Fruit fly (Drosophila melanogaster) whole organism, prepupa: Measurements from ENCODE around the gene Chrac-14.

Experiments used
- Blimp-1 ChIP-seq: fragments of 200-800 bp; sonication (Bioruptor generic); optimal IDR thresholded peaks from 3 replicates; lab custom pipeline; 2017; ENCODE audit warnings: missing biosample characterization, missing genetic modification characterization, mild to moderate bottlenecking, moderate library complexity, missing genetic modification reagents
- CG10631 ChIP-seq: fragments of 200-800 bp; sonication (Bioruptor generic); optimal IDR thresholded peaks from 2 replicates; lab custom pipeline; 2016; ENCODE audit warnings: missing biosample characterization, missing genetic modification characterization
- CG10669 ChIP-seq: fragments of 200-800 bp; sonication (Bioruptor generic); optimal IDR thresholded peaks from 3 replicates; lab custom pipeline; 2018; ENCODE audit warnings: missing biosample characterization, mild to moderate bottlenecking, missing genetic modification characterization, moderate library complexity
- CG11294 ChIP-seq: fragments of 200-800 bp; sonication (Bioruptor generic); IDR thresholded peaks from 2 replicates; pipeline ENCODE4 v1.3.6; 2022; ENCODE audit warnings: missing biosample characterization, missing genetic modification characterization
- CG11762 ChIP-seq: fragments of 200-800 bp; sonication (Bioruptor generic); optimal IDR thresholded peaks from 3 replicates; lab custom pipeline; 2016; ENCODE audit warnings: missing biosample characterization, missing genetic modification characterization; ENCODE audit not compliant: insufficient read depth
- CG11902 ChIP-seq: fragments of 200-800 bp; sonication (Bioruptor generic); optimal IDR thresholded peaks from 3 replicates; lab custom pipeline; 2016; ENCODE audit warnings: missing biosample characterization, missing genetic modification characterization
- CG15336 ChIP-seq: fragments of 200-800 bp; sonication (Bioruptor generic); IDR thresholded peaks from 2 replicates; pipeline ENCODE4 v1.3.6; 2022; ENCODE audit warnings: missing biosample characterization, missing genetic modification characterization
- CG1621 ChIP-seq: fragments of 200-800 bp; sonication (Bioruptor generic); optimal IDR thresholded peaks from 3 replicates; lab custom pipeline; 2018; ENCODE audit warnings: missing biosample characterization, mild to moderate bottlenecking, missing genetic modification characterization
- CG16779 ChIP-seq: fragments of 200-800 bp; sonication (Bioruptor generic); optimal IDR thresholded peaks from 3 replicates; lab custom pipeline; 2017; ENCODE audit warnings: missing biosample characterization, mild to moderate bottlenecking, missing genetic modification characterization
- CG31627 ChIP-seq: fragments of 200-800 bp; sonication (Bioruptor generic); optimal IDR thresholded peaks from 3 replicates; lab custom pipeline; 2016; ENCODE audit warnings: missing biosample characterization, missing genetic modification characterization
- CG32006 ChIP-seq: fragments of 200-800 bp; sonication (Bioruptor generic); optimal IDR thresholded peaks from 3 replicates; lab custom pipeline; 2017; ENCODE audit warnings: missing biosample characterization, mild to moderate bottlenecking, missing genetic modification characterization
- CG34406 ChIP-seq: fragments of 200-800 bp; sonication (Bioruptor generic); optimal IDR thresholded peaks from 3 replicates; lab custom pipeline; 2016; ENCODE audit warnings: missing biosample characterization, missing genetic modification characterization
- CG4318 ChIP-seq: fragments of 200-800 bp; sonication (Bioruptor generic); optimal IDR thresholded peaks from 3 replicates; lab custom pipeline; 2017; ENCODE audit warnings: missing biosample characterization, mild to moderate bottlenecking, missing genetic modification characterization
- CG6163 ChIP-seq: fragments of 200-800 bp; sonication (Bioruptor generic); IDR thresholded peaks from 3 replicates; pipeline ENCODE4 v1.3.6; 2022; ENCODE audit warnings: missing biosample characterization, missing genetic modification characterization
- CG6792 ChIP-seq: fragments of 200-800 bp; sonication (Bioruptor generic); optimal IDR thresholded peaks from 3 replicates; lab custom pipeline; 2016; ENCODE audit warnings: missing biosample characterization, missing genetic modification characterization
- CG6808 ChIP-seq: fragments of 200-800 bp; sonication (Bioruptor generic); optimal IDR thresholded peaks from 3 replicates; lab custom pipeline; 2017; ENCODE audit warnings: missing biosample characterization, missing genetic modification characterization, mild to moderate bottlenecking, moderate library complexity, missing genetic modification reagents
- CG6854 ChIP-seq: fragments of 200-800 bp; sonication (Bioruptor generic); optimal IDR thresholded peaks from 2 replicates; lab custom pipeline; 2017; ENCODE audit warnings: missing biosample characterization, mild to moderate bottlenecking, missing genetic modification characterization
- CG7368 ChIP-seq: fragments of 200-800 bp; sonication (Bioruptor generic); optimal IDR thresholded peaks from 3 replicates; lab custom pipeline; 2016; ENCODE audit warnings: missing biosample characterization, missing genetic modification characterization
- CG8119 ChIP-seq: fragments of 200-800 bp; sonication (Bioruptor generic); IDR thresholded peaks from 3 replicates; pipeline ENCODE4 v1.3.6; 2022; ENCODE audit warnings: missing biosample characterization, missing genetic modification characterization
- CG8319 ChIP-seq: fragments of 200-800 bp; sonication (Bioruptor generic); optimal IDR thresholded peaks from 3 replicates; lab custom pipeline; 2016; ENCODE audit warnings: missing biosample characterization, missing genetic modification characterization
- CG8632 ChIP-seq: fragments of 200-800 bp; sonication (Bioruptor generic); optimal IDR thresholded peaks from 3 replicates; lab custom pipeline; 2016; ENCODE audit warnings: missing biosample characterization, missing genetic modification characterization
- CG9139 ChIP-seq: fragments of 200-800 bp; sonication (Bioruptor generic); optimal IDR thresholded peaks from 3 replicates; lab custom pipeline; 2017; ENCODE audit warnings: missing biosample characterization, mild to moderate bottlenecking, missing genetic modification characterization
- Eip78C ChIP-seq: fragments of 200-800 bp; sonication (Bioruptor generic); peaks from one replicate; lab custom pipeline; 2016; ENCODE audit warnings: missing biosample characterization, missing genetic modification characterization
- Eip93F ChIP-seq: fragments of 200-800 bp; sonication (Bioruptor generic); optimal IDR thresholded peaks from 2 replicates; lab custom pipeline; 2016; ENCODE audit warnings: missing biosample characterization, mild to moderate bottlenecking, missing genetic modification characterization
- Ets96B ChIP-seq: fragments of 200-800 bp; optimal IDR thresholded peaks from 2 replicates; lab custom pipeline; 2019; ENCODE audit warnings: missing biosample characterization, mild to moderate bottlenecking, missing genetic modification characterization, moderate library complexity
- Gug ChIP-seq: fragments of 200-800 bp; sonication (Bioruptor generic); IDR thresholded peaks from 2 replicates; pipeline ENCODE4 v1.3.6; 2022; ENCODE audit warnings: missing biosample characterization, missing genetic modification characterization
- Hr38 ChIP-seq: sonication (Bioruptor generic); optimal IDR thresholded peaks from 2 replicates; lab custom pipeline; 2016; ENCODE audit warnings: missing biosample characterization, missing genetic modification characterization
- Hr4 ChIP-seq: fragments of 200-800 bp; sonication (Bioruptor generic); optimal IDR thresholded peaks from 3 replicates; lab custom pipeline; 2016; ENCODE audit warnings: missing biosample characterization, missing genetic modification characterization
- Lpt ChIP-seq: fragments of 200-800 bp; sonication (Bioruptor generic); optimal IDR thresholded peaks from 3 replicates; lab custom pipeline; 2016; ENCODE audit warnings: missing biosample characterization, missing genetic modification characterization
- Met ChIP-seq: fragments of 200-800 bp; sonication (Bioruptor generic); optimal IDR thresholded peaks from 3 replicates; lab custom pipeline; 2016; ENCODE audit warnings: missing biosample characterization, missing genetic modification characterization
- OdsH ChIP-seq: fragments of 200-800 bp; sonication (Bioruptor generic); optimal IDR thresholded peaks from 3 replicates; lab custom pipeline; 2016; ENCODE audit warnings: missing biosample characterization, missing genetic modification characterization
- Smox ChIP-seq: fragments of 200-800 bp; sonication (Bioruptor generic); optimal IDR thresholded peaks from 3 replicates; lab custom pipeline; 2016; ENCODE audit warnings: missing biosample characterization, missing genetic modification characterization
- Sox102F ChIP-seq: fragments of 200-800 bp; sonication (Bioruptor generic); optimal IDR thresholded peaks from 2 replicates; lab custom pipeline; 2016; ENCODE audit warnings: missing biosample characterization, mild to moderate bottlenecking, missing genetic modification characterization
- Sox14 ChIP-seq: fragments of 200-800 bp; sonication (Bioruptor generic); optimal IDR thresholded peaks from 3 replicates; lab custom pipeline; 2016; ENCODE audit warnings: missing biosample characterization, missing genetic modification characterization
- Sox15 ChIP-seq: fragments of 200-800 bp; sonication (Bioruptor generic); optimal IDR thresholded peaks from 3 replicates; lab custom pipeline; 2016; ENCODE audit warnings: missing biosample characterization, missing genetic modification characterization
- achi ChIP-seq: fragments of 200-800 bp; sonication (Bioruptor generic); optimal IDR thresholded peaks from 3 replicates; lab custom pipeline; 2016; ENCODE audit warnings: missing biosample characterization, missing genetic modification characterization
- acj6 ChIP-seq: fragments of 200-800 bp; sonication (Bioruptor generic); optimal IDR thresholded peaks from 3 replicates; lab custom pipeline; 2016; ENCODE audit warnings: missing biosample characterization, missing genetic modification characterization
- dac ChIP-seq: fragments of 200-800 bp; sonication (Bioruptor generic); optimal IDR thresholded peaks from 2 replicates; lab custom pipeline; 2017; ENCODE audit warnings: missing biosample characterization, mild to moderate bottlenecking, missing genetic modification characterization
- dsx ChIP-seq: fragments of 200-800 bp; optimal IDR thresholded peaks from 3 replicates; lab custom pipeline; 2019; ENCODE audit warnings: missing biosample characterization, mild to moderate bottlenecking, missing genetic modification characterization, moderate library complexity; ENCODE audit not compliant: poor library complexity, severe bottlenecking
- eg ChIP-seq: fragments of 200-800 bp; sonication (Bioruptor generic); IDR thresholded peaks from 3 replicates; pipeline ENCODE4 v1.3.6; 2022; ENCODE audit warnings: missing biosample characterization, missing genetic modification characterization
- esn ChIP-seq: fragments of 200-800 bp; sonication (Bioruptor generic); optimal IDR thresholded peaks from 2 replicates; lab custom pipeline; 2016; ENCODE audit warnings: missing biosample characterization, mild to moderate bottlenecking, missing genetic modification characterization, moderate library complexity
- fd59A ChIP-seq: fragments of 200-800 bp; sonication (Bioruptor generic); optimal IDR thresholded peaks from 2 replicates; lab custom pipeline; 2017; ENCODE audit warnings: missing biosample characterization, mild to moderate bottlenecking, missing genetic modification characterization, missing genetic modification reagents
- fd85E ChIP-seq: fragments of 200-800 bp; sonication (Bioruptor generic); optimal IDR thresholded peaks from 3 replicates; lab custom pipeline; 2016; ENCODE audit warnings: missing biosample characterization, missing genetic modification characterization
- fkh ChIP-seq: fragments of 200-800 bp; sonication (Bioruptor generic); optimal IDR thresholded peaks from 3 replicates; lab custom pipeline; 2017; ENCODE audit warnings: missing biosample characterization, mild to moderate bottlenecking, missing genetic modification characterization, moderate library complexity
- lz ChIP-seq: fragments of 200-800 bp; sonication (Bioruptor generic); optimal IDR thresholded peaks from 3 replicates; lab custom pipeline; 2016; ENCODE audit warnings: missing biosample characterization, missing genetic modification characterization
- net ChIP-seq: fragments of 200-800 bp; sonication (Bioruptor generic); optimal IDR thresholded peaks from 3 replicates; lab custom pipeline; 2016; ENCODE audit warnings: missing biosample characterization, missing genetic modification characterization
- pdm3 ChIP-seq: fragments of 200-800 bp; sonication (Bioruptor generic); optimal IDR thresholded peaks from 3 replicates; lab custom pipeline; 2016; ENCODE audit warnings: missing biosample characterization, missing genetic modification characterization
- spab ChIP-seq: fragments of 200-800 bp; sonication (Bioruptor generic); optimal IDR thresholded peaks from 2 replicates; lab custom pipeline; 2017; ENCODE audit warnings: missing biosample characterization, mild to moderate bottlenecking, missing genetic modification characterization, missing genetic modification reagents
- topi ChIP-seq: fragments of 200-800 bp; sonication (Bioruptor generic); optimal IDR thresholded peaks from 3 replicates; lab custom pipeline; 2016; ENCODE audit warnings: missing biosample characterization, missing genetic modification characterization

Chrac-14 gene

dm6 chr2L:8471667-8472066, 34.5 kb downstream of the Chrac-14 start (continued):
- TF ChIP-seq CG10631 (GFP tag; lab: Kevin White, UChicago) (peak; percentile 70), CG10669 (GFP tag; lab: Kevin White, UChicago) (peak; percentile 61), Hr4 (GFP tag; lab: Kevin White, UChicago) (peak; percentile 66), fd85E (no peak), Eip78C (GFP tag; lab: Kevin White, UChicago) (peak; percentile 93), Gug (GFP tag; lab: Robert Waterston, UW) (peak; percentile 26; the same call in 1 of the 2 replicates), lz (peak; percentile 40), acj6 (GFP tag; lab: Kevin White, UChicago) (peak; percentile 62)

- TF ChIP-seq CG7368 (peak; percentile 69), CG11902 (GFP tag; lab: Kevin White, UChicago) (peak; percentile 70), CG6854 (peak; percentile 78), spab (GFP tag; lab: Kevin White, UChicago) (peak; percentile 84), CG1621 (tag; lab: Kevin White, UChicago) (peak; percentile 58), Smox (peak; percentile 63), Lpt (GFP tag; lab: Kevin White, UChicago) (peak; percentile 36), CG16779 (tag; lab: Kevin White, UChicago) (peak; percentile 35), Hr4 (GFP tag; lab: Kevin White, UChicago) (peak; percentile 51), Hr38 (GFP tag; lab: Kevin White, UChicago) (no peak), CG8632 (peak; percentile 68), Sox15 (peak; percentile 69), fd85E (peak; percentile 31), CG4318 (GFP tag; lab: Kevin White, UChicago) (no peak), Eip78C (GFP tag; lab: Kevin White, UChicago) (peak; percentile 94), CG10669 (GFP tag; lab: Kevin White, UChicago) (peak; percentile 84), CG11762 (peak; percentile 50), CG34406 (GFP tag; lab: Kevin White, UChicago) (peak; percentile 71), net (GFP tag; lab: Kevin White, UChicago) (peak; percentile 79), dsx (GFP tag; lab: Kevin White, UChicago) (peak; percentile 63), CG6163 (GFP tag; lab: Robert Waterston, UW) (peak; percentile 75; the same call in 2 of the 3 replicates), lz (peak; percentile 77), fkh (GFP tag; lab: Kevin White, UChicago) (no peak), CG31627 (peak; percentile 73), CG8119 (GFP tag; lab: Robert Waterston, UW) (peak; percentile 71; the same call in 2 of the 3 replicates), CG9139 (GFP tag; lab: Kevin White, UChicago) (peak; percentile 27), eg (GFP tag; lab: Robert Waterston, UW) (peak; percentile 75), Blimp-1 (GFP tag; lab: Kevin White, UChicago) (peak; percentile 58), OdsH (GFP tag; lab: Kevin White, UChicago) (peak; percentile 66), pdm3 (GFP tag; lab: Kevin White, UChicago) (peak; percentile 73), CG32006 (peak; percentile 58), Sox14 (GFP tag; lab: Kevin White, UChicago) (peak; percentile 85), Met (GFP tag; lab: Kevin White, UChicago) (peak; percentile 85), CG8319 (GFP tag; lab: Kevin White, UChicago) (peak; percentile 72), esn (peak; percentile 84), dac (GFP tag; lab: Kevin White, UChicago) (no peak), CG11294 (GFP tag; lab: Robert Waterston, UW) (peak; percentile 31; the same call in 1 of the 2 replicates), Eip93F (GFP tag; lab: Kevin White, UChicago) (peak; percentile 34), Ets96B (tag; lab: Kevin White, UChicago) (peak; percentile 67), CG6808 (GFP tag; lab: Kevin White, UChicago) (peak; percentile 84), CG6792 (peak; percentile 74), CG15336 (GFP tag; lab: Robert Waterston, UW) (peak; percentile 72), topi (GFP tag; lab: Kevin White, UChicago) (peak; percentile 73), Gug (GFP tag; lab: Robert Waterston, UW) (peak; percentile 40; the same call in 1 of the 2 replicates), achi (GFP tag; lab: Kevin White, UChicago) (peak; percentile 68), Sox102F (GFP tag; lab: Kevin White, UChicago) (peak; percentile 78), fd59A (peak; percentile 62)
Observed at dm6 chr2L:8473448-8473847, 36.2 kb downstream of the Chrac-14 start.
